Fruit fly (Drosophila melanogaster) whole organism, embryonic: ENCODE results near the gene bon.

Experiments
- Ada2b ChIP-seq: fragments of 200-800 bp; sonication (Bioruptor generic); IDR thresholded peaks from 2 replicates; pipeline ENCODE4 v1.3.6; 2022; ENCODE audit warnings: missing biosample characterization, missing genetic modification characterization
- Awh ChIP-seq: fragments of 200-800 bp; sonication (Bioruptor generic); IDR thresholded peaks from 2 replicates; pipeline ENCODE4, ENCODE4 v1.3.6; 2022; ENCODE audit warnings: missing biosample characterization, missing genetic modification characterization
- BEAF-32 ChIP-seq: fragments of 200-800 bp; sonication (Bioruptor generic); optimal IDR thresholded peaks from 3 replicates; lab custom pipeline; 2017; ENCODE audit warnings: missing biosample characterization, missing genetic modification characterization, mild to moderate bottlenecking, moderate library complexity, missing genetic modification reagents
- CG10431 ChIP-seq: fragments of 200-800 bp; sonication (Bioruptor generic); optimal IDR thresholded peaks from 3 replicates; lab custom pipeline; 2018; ENCODE audit warnings: missing biosample characterization, mild to moderate bottlenecking, missing genetic modification characterization
- CG10565 ChIP-seq: fragments of 200-800 bp; sonication (Bioruptor generic); optimal IDR thresholded peaks from 3 replicates; lab custom pipeline; 2016; ENCODE audit warnings: missing biosample characterization, mild to moderate bottlenecking, missing genetic modification characterization
- CG12236 ChIP-seq: fragments of 200-800 bp; sonication (Bioruptor generic); optimal IDR thresholded peaks from 2 replicates; lab custom pipeline; 2016; ENCODE audit warnings: missing biosample characterization, missing genetic modification characterization
- CG14710 ChIP-seq: fragments of 200-800 bp; sonication (Bioruptor generic); optimal IDR thresholded peaks from 3 replicates; lab custom pipeline; 2019; ENCODE audit warnings: missing biosample characterization, mild to moderate bottlenecking, missing genetic modification characterization, moderate library complexity
- CG15011 ChIP-seq: fragments of 200-800 bp; sonication (Bioruptor generic); optimal IDR thresholded peaks from 3 replicates; lab custom pipeline; 2018; ENCODE audit warnings: missing biosample characterization, mild to moderate bottlenecking, missing genetic modification characterization
- CG15073 ChIP-seq: fragments of 200-800 bp; sonication (Bioruptor generic); optimal IDR thresholded peaks from 2 replicates; lab custom pipeline; 2016; ENCODE audit warnings: missing biosample characterization, missing genetic modification characterization
- CG15479 ChIP-seq: fragments of 200-800 bp; sonication (Bioruptor generic); optimal IDR thresholded peaks from 3 replicates; lab custom pipeline; 2019; ENCODE audit warnings: missing biosample characterization, mild to moderate bottlenecking, missing genetic modification characterization, moderate library complexity
- CG17328 ChIP-seq: fragments of 200-800 bp; sonication (Bioruptor generic); IDR thresholded peaks from 2 replicates; pipeline ENCODE4 v1.3.6; 2022; ENCODE audit warnings: missing biosample characterization, missing genetic modification characterization
- CG17361 ChIP-seq: fragments of 200-800 bp; sonication (Bioruptor generic); IDR thresholded peaks from 3 replicates; pipeline ENCODE4 v1.3.6; 2022; ENCODE audit warnings: missing biosample characterization, missing genetic modification characterization
- CG18262 ChIP-seq: fragments of 200-800 bp; optimal IDR thresholded peaks from 3 replicates; lab custom pipeline; 2019; ENCODE audit warnings: missing biosample characterization, mild to moderate bottlenecking, missing genetic modification characterization, moderate library complexity
- CG18764 ChIP-seq: fragments of 200-800 bp; sonication (Bioruptor generic); optimal IDR thresholded peaks from 3 replicates; lab custom pipeline; 2016; ENCODE audit warnings: missing biosample characterization, missing genetic modification characterization
- CG2116 ChIP-seq: fragments of 200-800 bp; sonication (Bioruptor generic); optimal IDR thresholded peaks from 3 replicates; lab custom pipeline; 2018; ENCODE audit warnings: missing biosample characterization, mild to moderate bottlenecking, missing genetic modification characterization
- CG32532 ChIP-seq: fragments of 200-800 bp; sonication (Bioruptor generic); IDR thresholded peaks from 2 replicates; pipeline ENCODE4 v1.3.6; 2022; ENCODE audit warnings: missing biosample characterization, missing genetic modification characterization
- CG3281 ChIP-seq: fragments of 200-800 bp; sonication (Bioruptor generic); optimal IDR thresholded peaks from 3 replicates; lab custom pipeline; 2017; ENCODE audit warnings: missing biosample characterization, mild to moderate bottlenecking, missing genetic modification characterization
- CG3726 ChIP-seq: fragments of 200-800 bp; sonication (Bioruptor generic); IDR thresholded peaks from 3 replicates; pipeline ENCODE4, ENCODE4 v1.3.6; 2022; ENCODE audit warnings: missing biosample characterization, missing genetic modification characterization
- CG3847 ChIP-seq: fragments of 200-800 bp; sonication (Bioruptor generic); IDR thresholded peaks from 2 replicates; pipeline ENCODE4 v1.3.6; 2022; ENCODE audit warnings: missing biosample characterization, missing genetic modification characterization
- CG4707 ChIP-seq: fragments of 200-800 bp; sonication (Bioruptor generic); optimal IDR thresholded peaks from 2 replicates; lab custom pipeline; 2018; ENCODE audit warnings: missing biosample characterization, mild to moderate bottlenecking, missing genetic modification characterization, moderate library complexity
- CG8388 ChIP-seq: fragments of 200-800 bp; sonication (Bioruptor generic); optimal IDR thresholded peaks from 2 replicates; lab custom pipeline; 2019; ENCODE audit warnings: missing biosample characterization, mild to moderate bottlenecking, missing genetic modification characterization, moderate library complexity
- D19B ChIP-seq: fragments of 200-800 bp; sonication (Bioruptor generic); optimal IDR thresholded peaks from 2 replicates; lab custom pipeline; 2017; ENCODE audit warnings: missing biosample characterization, mild to moderate bottlenecking, missing genetic modification characterization
- Elba2 ChIP-seq: fragments of 200-800 bp; sonication (Bioruptor generic); optimal IDR thresholded peaks from 3 replicates; lab custom pipeline; 2016; ENCODE audit warnings: missing biosample characterization, missing genetic modification characterization
- Hr3 ChIP-seq: fragments of 200-800 bp; sonication (Bioruptor generic); optimal IDR thresholded peaks from 3 replicates; lab custom pipeline; 2016; ENCODE audit warnings: missing biosample characterization, missing genetic modification characterization
- Mad ChIP-seq: fragments of 200-800 bp; sonication (Bioruptor generic); optimal IDR thresholded peaks from 2 replicates; lab custom pipeline; 2016; ENCODE audit warnings: missing biosample characterization, missing genetic modification characterization
- Meics ChIP-seq: fragments of 200-800 bp; sonication (Bioruptor generic); optimal IDR thresholded peaks from 2 replicates; lab custom pipeline; 2017; ENCODE audit warnings: missing biosample characterization, mild to moderate bottlenecking, missing genetic modification characterization
- NC2β ChIP-seq: fragments of 200-800 bp; sonication (Bioruptor generic); optimal IDR thresholded peaks from 2 replicates; lab custom pipeline; 2016; ENCODE audit warnings: missing biosample characterization, missing genetic modification characterization
- Nf-YC ChIP-seq: fragments of 200-800 bp; optimal IDR thresholded peaks from 3 replicates; lab custom pipeline; 2019; ENCODE audit warnings: missing biosample characterization, mild to moderate bottlenecking, missing genetic modification characterization, moderate library complexity
- Pdp1 ChIP-seq, 2 experiments: fragments of 200-800 bp; sonication (Bioruptor generic); optimal IDR thresholded peaks; 3 replicates each; lab custom pipeline; 2016; ENCODE audit warnings: missing biosample characterization in 2 of 2, missing genetic modification characterization in 2 of 2, mild to moderate bottlenecking in 1 of 2, moderate library complexity in 1 of 2
- Ravus ChIP-seq: fragments of 200-800 bp; sonication (Bioruptor generic); IDR thresholded peaks from 2 replicates; pipeline ENCODE4 v1.3.6; 2022; ENCODE audit warnings: missing biosample characterization, missing genetic modification characterization
- Scr ChIP-seq: fragments of 200-800 bp; sonication (Bioruptor generic); IDR thresholded peaks from 2 replicates; pipeline ENCODE4 v1.3.6; 2022; ENCODE audit warnings: missing biosample characterization, missing genetic modification characterization; ENCODE audit not compliant: partially characterized antibody
- Sox102F ChIP-seq: fragments of 200-800 bp; sonication (Bioruptor generic); optimal IDR thresholded peaks from 2 replicates; lab custom pipeline; 2018; ENCODE audit warnings: missing biosample characterization, mild to moderate bottlenecking, missing genetic modification characterization, moderate library complexity
- Taf1 ChIP-seq: fragments of 200-800 bp; sonication (Bioruptor generic); IDR thresholded peaks from 2 replicates; pipeline ENCODE4 v1.3.6; 2022; ENCODE audit warnings: missing biosample characterization, missing genetic modification characterization
- ab ChIP-seq: fragments of 200-800 bp; sonication (Bioruptor generic); optimal IDR thresholded peaks from 2 replicates; lab custom pipeline; 2016; ENCODE audit warnings: missing biosample characterization, missing genetic modification characterization
- bab2 ChIP-seq: fragments of 200-800 bp; sonication (Bioruptor generic); optimal IDR thresholded peaks from 2 replicates; lab custom pipeline; 2016; ENCODE audit warnings: missing biosample characterization, missing genetic modification characterization
- bcd ChIP-seq: fragments of 200-800 bp; sonication (Bioruptor generic); optimal IDR thresholded peaks from 2 replicates; lab custom pipeline; 2017; ENCODE audit warnings: missing biosample characterization, mild to moderate bottlenecking, missing genetic modification characterization
- cg ChIP-seq: fragments of 200-800 bp; sonication (Bioruptor generic); optimal IDR thresholded peaks from 3 replicates; lab custom pipeline; 2019; ENCODE audit warnings: missing biosample characterization, mild to moderate bottlenecking, missing genetic modification characterization, moderate library complexity
- chinmo ChIP-seq: fragments of 200-800 bp; sonication (Bioruptor generic); IDR thresholded peaks from 4 replicates; pipeline ENCODE4 v1.3.6; 2022; ENCODE audit warnings: missing biosample characterization, missing genetic modification characterization; ENCODE audit not compliant: partially characterized antibody
- crc ChIP-seq: fragments of 200-800 bp; sonication (Bioruptor generic); optimal IDR thresholded peaks from 2 replicates; lab custom pipeline; 2016; ENCODE audit warnings: missing biosample characterization, missing genetic modification characterization
- dimm ChIP-seq: fragments of 200-800 bp; sonication (Bioruptor generic); IDR thresholded peaks from 2 replicates; pipeline ENCODE4 v1.3.6; 2022; ENCODE audit warnings: missing biosample characterization, missing genetic modification characterization
- fd96Cb ChIP-seq: fragments of 200-800 bp; sonication (Bioruptor generic); optimal IDR thresholded peaks from 2 replicates; lab custom pipeline; 2018; ENCODE audit warnings: missing biosample characterization, mild to moderate bottlenecking, missing genetic modification characterization, moderate library complexity
- insv ChIP-seq, 2 experiments: fragments of 200-800 bp; sonication (Bioruptor generic); optimal IDR thresholded peaks; 3 replicates each; lab custom pipeline; 2016 to 2018; ENCODE audit warnings: missing biosample characterization in 2 of 2, missing genetic modification characterization in 2 of 2
- nau ChIP-seq: fragments of 200-800 bp; sonication (Bioruptor generic); optimal IDR thresholded peaks from 3 replicates; lab custom pipeline; 2017; ENCODE audit warnings: missing biosample characterization, mild to moderate bottlenecking, missing genetic modification characterization, missing genetic modification reagents
- nom ChIP-seq: fragments of 200-800 bp; sonication (Bioruptor generic); optimal IDR thresholded peaks from 2 replicates; lab custom pipeline; 2017; ENCODE audit warnings: missing biosample characterization, missing genetic modification characterization, mild to moderate bottlenecking, moderate library complexity, missing genetic modification reagents
- prd ChIP-seq, 3 experiments: fragments of >200 bp in 2 of 3; fragments of 200-800 bp in 1 of 3; sonication (Bioruptor generic) in 1 of 3; optimal IDR thresholded peaks in 2 of 3; IDR thresholded peaks in 1 of 3; 2 replicates in 2 of 3; 3 replicates in 1 of 3; pipeline versions ENCODE4 v1.3.6 to Lab custom; 2017 to 2022; ENCODE audit warnings: missing biosample characterization in 1 of 3, missing genetic modification characterization in 1 of 3
- sob ChIP-seq: fragments of 200-800 bp; sonication (Bioruptor generic); IDR thresholded peaks from 2 replicates; pipeline ENCODE4 v1.3.6; 2022; ENCODE audit warnings: missing biosample characterization, missing genetic modification characterization
- stc ChIP-seq: fragments of 200-800 bp; sonication (Bioruptor generic); IDR thresholded peaks from 2 replicates; pipeline ENCODE4 v1.3.6; 2022; ENCODE audit warnings: missing biosample characterization, missing genetic modification characterization
- sug ChIP-seq: fragments of 200-800 bp; optimal IDR thresholded peaks from 2 replicates; lab custom pipeline; 2019; ENCODE audit warnings: missing biosample characterization, mild to moderate bottlenecking, missing genetic modification characterization, moderate library complexity
- tin ChIP-seq: fragments of 200-800 bp; sonication (Bioruptor generic); optimal IDR thresholded peaks from 3 replicates; lab custom pipeline; 2016; ENCODE audit warnings: missing biosample characterization, missing genetic modification characterization
- toy ChIP-seq: fragments of 200-800 bp; sonication (Bioruptor generic); IDR thresholded peaks from 2 replicates; pipeline ENCODE4 v1.3.6; 2022; ENCODE audit warnings: missing biosample characterization, missing genetic modification characterization

The bon gene

DNA sequence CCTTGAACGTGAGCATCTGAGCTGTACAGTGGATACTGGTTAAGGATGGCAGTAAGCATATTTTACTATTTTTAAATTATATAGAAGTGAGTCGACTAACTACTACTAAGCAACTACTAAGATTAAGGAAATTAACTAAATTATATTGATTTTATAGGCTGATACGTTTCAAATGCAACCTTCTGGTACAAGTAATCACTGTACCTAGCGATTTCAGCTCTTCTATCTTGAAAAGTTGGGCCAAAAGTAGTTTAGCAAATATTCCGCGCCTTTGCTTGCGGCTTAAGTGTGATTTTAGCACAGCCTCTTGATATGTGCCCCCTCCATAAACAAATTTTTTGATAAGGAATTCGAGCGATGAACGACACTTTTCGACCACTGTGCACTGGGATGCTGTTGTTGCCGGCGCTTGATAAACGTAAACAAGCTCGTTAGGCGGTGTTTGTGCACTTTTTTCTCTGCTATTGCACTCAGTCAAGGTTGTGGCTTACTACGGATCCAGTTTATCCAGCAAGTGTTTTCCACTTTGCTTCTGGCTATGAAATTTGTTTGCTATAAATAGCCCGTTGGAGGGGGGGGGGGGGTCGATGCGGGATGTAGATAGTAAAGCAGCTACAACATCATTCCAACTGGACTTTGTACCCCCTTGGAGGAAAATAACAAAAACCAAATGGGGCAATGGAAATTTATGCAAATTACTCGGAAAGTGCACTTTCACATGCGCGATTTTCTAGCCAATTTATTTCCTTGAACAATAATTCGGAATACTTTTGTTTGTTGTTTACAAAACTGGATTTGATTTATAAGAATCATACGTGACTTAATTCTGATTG is 36.4 kb upstream of the bon start (continued):
- TF ChIP-seq Scr (GFP tag; lab: Robert Waterston, UW) (no peak), nom (GFP tag; lab: Kevin White, UChicago) (peak; percentile 98), cg (no peak), CG3726 (GFP tag; lab: Robert Waterston, UW) (peak; percentile 49; the same call in 1 of the 3 replicates), CG18764 (GFP tag; lab: Kevin White, UChicago) (peak; percentile 27), prd (optimal IDR thresholded peaks at IDR 0.05; lab: Kevin White, UChicago) (no peak), prd (GFP tag; IDR thresholded peaks at IDR 0.05; lab: Robert Waterston, UW) (peak; percentile 76), CG8388 (no peak), fd96Cb (tag; lab: Kevin White, UChicago) (peak; percentile 11), Mad (GFP tag; lab: Kevin White, UChicago) (peak; percentile 3), Taf1 (GFP tag; lab: Robert Waterston, UW) (peak; percentile 79), Meics (peak; percentile 75), nau (GFP tag; lab: Kevin White, UChicago) (no peak), CG3847 (peak; percentile 63), sob (GFP tag; lab: Robert Waterston, UW) (peak; percentile 84), Ravus (GFP tag; lab: Robert Waterston, UW) (peak; percentile 78), Nf-YC (no peak), stc (GFP tag; lab: Robert Waterston, UW) (peak; percentile 74), D19B (GFP tag; lab: Kevin White, UChicago) (peak; percentile 52), CG4707 (GFP tag; lab: Kevin White, UChicago) (no peak), dimm (GFP tag; lab: Robert Waterston, UW) (peak; percentile 67), CG18262 (tag; lab: Kevin White, UChicago) (peak; percentile 52), Awh (GFP tag; lab: Robert Waterston, UW) (peak; percentile 70), CG17328 (GFP tag; lab: Robert Waterston, UW) (peak; percentile 62), BEAF-32 (GFP tag; lab: Kevin White, UChicago) (no peak), Hr3 (GFP tag; lab: Kevin White, UChicago) (peak; percentile 44), CG3281 (GFP tag; lab: Kevin White, UChicago) (peak; percentile 81), CG10565 (GFP tag; lab: Kevin White, UChicago) (no peak), CG10431 (GFP tag; lab: Kevin White, UChicago) (peak; percentile 68), sug (tag; lab: Kevin White, UChicago) (peak; percentile 35), CG15011 (GFP tag; lab: Kevin White, UChicago) (peak; percentile 55), toy (peak; percentile 66), tin (GFP tag; lab: Kevin White, UChicago) (peak; percentile 52), CG14710 (tag; lab: Kevin White, UChicago) (peak; percentile 18), CG17361 (peak; percentile 73), CG2116 (GFP tag; lab: Kevin White, UChicago) (no peak), bcd (peak; percentile 70), Ada2b (GFP tag; lab: Robert Waterston, UW) (peak; percentile 85), crc (GFP tag; lab: Kevin White, UChicago) (peak; percentile 41)

DNA sequence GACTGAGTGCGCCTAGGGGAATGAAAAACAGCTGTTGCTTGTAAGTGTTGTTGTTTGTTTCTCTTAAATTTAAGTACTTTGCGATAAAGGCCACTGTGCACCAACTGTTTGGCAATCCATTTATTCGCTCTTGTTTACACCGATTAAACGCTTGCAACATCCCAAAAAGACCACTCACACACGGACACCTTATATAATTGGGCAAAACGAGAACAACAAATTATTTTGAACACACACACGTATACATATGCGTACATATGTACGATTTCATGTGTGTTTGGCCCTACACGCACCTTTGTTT is 35.9 kb upstream of the bon start:
- no peak for TF ChIP-seq Elba2 (GFP tag; lab: Kevin White, UChicago)
- no peak for TF ChIP-seq CG32532
- no peak for TF ChIP-seq CG12236 (GFP tag; lab: Kevin White, UChicago)
- TF ChIP-seq ab (GFP tag; lab: Kevin White, UChicago): no peak
- no peak for TF ChIP-seq chinmo (GFP tag; lab: Robert Waterston, UW)
- TF ChIP-seq CG18262 (tag; lab: Kevin White, UChicago): no peak
- TF ChIP-seq NC2β: no peak
- TF ChIP-seq cg: peak; percentile 80
- peak in 1 of 2 experiments; percentile 82 for TF ChIP-seq insv (GFP tag; optimal IDR thresholded peaks at IDR 0.05; lab: Kevin White, UChicago)
- TF ChIP-seq bab2 (GFP tag; lab: Kevin White, UChicago): no peak
- peak; percentile 28 for TF ChIP-seq CG15479 (GFP tag; lab: Kevin White, UChicago)
- TF ChIP-seq Hr3 (GFP tag; lab: Kevin White, UChicago): no peak
- TF ChIP-seq Pdp1 (GFP tag; optimal IDR thresholded peaks at IDR 0.05; lab: Kevin White, UChicago): peak in 1 of 2 experiments; percentile 90
- no peak for TF ChIP-seq CG15073 (GFP tag; lab: Kevin White, UChicago)
- TF ChIP-seq Sox102F (GFP tag; lab: Kevin White, UChicago): no peak
